Fruit fly (Drosophila melanogaster) S2 (cell line): ENCODE measurements around the gene CG13258.

ENCODE experiments used
- CG8478 ChIP-seq: fragments of >200 bp; optimal IDR thresholded peaks from 2 replicates; lab custom pipeline; 2018
- CTCF ChIP-seq, 2 experiments: fragments of >200 bp; optimal IDR thresholded peaks; 2 replicates each; lab custom pipeline; 2018

DNA sequence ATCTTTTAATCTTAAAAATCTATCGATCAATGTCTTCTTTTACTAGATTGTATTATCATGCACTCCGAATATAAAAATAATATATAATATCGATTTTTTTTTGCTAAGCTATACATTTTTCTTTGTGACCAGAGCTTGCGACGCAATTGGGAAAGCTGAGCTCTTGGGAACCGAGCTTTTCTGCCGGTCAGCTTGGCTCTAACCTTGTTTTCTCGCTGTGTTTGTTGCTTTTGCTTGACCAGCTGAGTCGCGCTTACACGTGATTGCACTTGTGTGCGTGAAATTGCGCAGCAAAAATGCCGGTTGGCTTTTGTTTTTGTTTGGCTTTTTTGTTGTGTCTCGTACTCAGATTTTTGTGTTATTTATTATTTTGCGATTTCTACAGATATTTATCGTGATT is 19.4 kb downstream of the CG13258 start:
- TF ChIP-seq CTCF (optimal IDR thresholded peaks at IDR 0.05; lab: Kevin White, UChicago) = no peak
- no peak for TF ChIP-seq CG8478
